Fruit fly (Drosophila melanogaster): ENCODE results near the gene Ddrgk1.
A peak's percentile ranks its signal among the peaks of the same experiment; 100 is the strongest.

Ddrgk1 gene

dm6 chr3R:21206327-21206728, 8.6 kb upstream of the Ddrgk1 start (continued):
- TF ChIP-seq Eip74EF (GFP tag; optimal IDR thresholded peaks at IDR 0.05) (no peak), so (GFP tag; IDR thresholded peaks at IDR 0.05) (no peak; the same call in 2 of the 3 replicates), Hr51 (GFP tag; optimal IDR thresholded peaks at IDR 0.05) (peak in 1 of 2 experiments; percentile 50), ato (GFP tag; IDR thresholded peaks at IDR 0.05; ENCODE audit: partially characterized antibody) (no peak), CG2875 (GFP tag; optimal IDR thresholded peaks at IDR 0.05) (peak; percentile 40), CG10321 (GFP tag; IDR thresholded peaks at IDR 0.05) (no peak), CG10979 (tag; optimal IDR thresholded peaks at IDR 0.05) (peak; percentile 51), CG10267 (tag; optimal IDR thresholded peaks at IDR 0.05) (peak; percentile 30), gcm (GFP tag; optimal IDR thresholded peaks at IDR 0.05) (peak; percentile 49), CG13424 (tag; optimal IDR thresholded peaks at IDR 0.05) (peak; percentile 52), CG12071 (GFP tag; optimal IDR thresholded peaks at IDR 0.05) (no peak), CG6854 (GFP tag; optimal IDR thresholded peaks at IDR 0.05) (no peak), CoRest (tag; optimal IDR thresholded peaks at IDR 0.05) (peak; percentile 44), CG1603 (tag; optimal IDR thresholded peaks at IDR 0.05) (peak; percentile 7), Mad (GFP tag; optimal IDR thresholded peaks at IDR 0.05) (no peak), otp (GFP tag; IDR thresholded peaks at IDR 0.05) (0 out of 3 replicates have a peak, but pooled peaks have one; percentile 7), CG4282 (GFP tag; optimal IDR thresholded peaks at IDR 0.05) (no peak), B-H1 (GFP tag; IDR thresholded peaks at IDR 0.05) (0 out of 3 replicates have a peak, but pooled peaks have one; percentile 16), sisA (GFP tag; IDR thresholded peaks at IDR 0.05) (no peak), Trl (optimal IDR thresholded peaks at IDR 0.05) (peak; percentile 24 to 45), Trl (GFP tag; optimal IDR thresholded peaks at IDR 0.05) (no peak), knrl (GFP tag; IDR thresholded peaks at IDR 0.05; ENCODE audit: partially characterized antibody) (no peak), CG13775 (GFP tag; optimal IDR thresholded peaks at IDR 0.05) (peak; percentile 6), CG14710 (tag; optimal IDR thresholded peaks at IDR 0.05) (peak; percentile 47), Bdp1 (GFP tag; optimal IDR thresholded peaks at IDR 0.05) (no peak), CG1233 (GFP tag; optimal IDR thresholded peaks at IDR 0.05) (no peak), CG13624 (GFP tag; optimal IDR thresholded peaks at IDR 0.05) (no peak), jumu (GFP tag; optimal IDR thresholded peaks at IDR 0.05) (no peak), gsb-n (tag; optimal IDR thresholded peaks at IDR 0.05) (peak; percentile 31), nmo (GFP tag; optimal IDR thresholded peaks at IDR 0.05) (peak; percentile 38), corto (GFP tag; optimal IDR thresholded peaks at IDR 0.05) (no peak), trem (tag; optimal IDR thresholded peaks at IDR 0.05) (peak; percentile 40), CG15479 (GFP tag; optimal IDR thresholded peaks at IDR 0.05) (no peak), NC2α (GFP tag; optimal IDR thresholded peaks at IDR 0.05) (no peak), Med (GFP tag) (no peak), CG2678 (tag; optimal IDR thresholded peaks at IDR 0.05) (peak; percentile 44), kah (GFP tag; optimal IDR thresholded peaks at IDR 0.05) (no peak), CG9727 (GFP tag; optimal IDR thresholded peaks at IDR 0.05) (peak; percentile 3), nerfin-1 (tag; optimal IDR thresholded peaks at IDR 0.05) (peak; percentile 40), odd (GFP tag; optimal IDR thresholded peaks at IDR 0.05) (peak; percentile 30), Dek (tag; optimal IDR thresholded peaks at IDR 0.05) (no peak), CG17829 (tag; optimal IDR thresholded peaks at IDR 0.05) (peak; percentile 15), lola (GFP tag; optimal IDR thresholded peaks at IDR 0.05) (peak in 1 of 3 experiments; percentile 18), pros (GFP tag; optimal IDR thresholded peaks at IDR 0.05) (peak; percentile 70), h (optimal IDR thresholded peaks at IDR 0.05) (no peak), Asciz (GFP tag; optimal IDR thresholded peaks at IDR 0.05) (peak; percentile 66), CG3726 (GFP tag; IDR thresholded peaks at IDR 0.05) (no peak), ems (GFP tag; optimal IDR thresholded peaks at IDR 0.05) (no peak), chn (GFP tag; optimal IDR thresholded peaks at IDR 0.05) (no peak), Blimp-1 (GFP tag; optimal IDR thresholded peaks at IDR 0.05) (peak; percentile 61)
